Worm (Caenorhabditis elegans) whole organism, late embryonic: ENCODE results near the gene mlc-2.

Experiments
- C38D4.7 ChIP-seq: fragments of 200-800 bp; sonication (Bioruptor generic); optimal IDR thresholded peaks from 2 replicates; lab custom pipeline; 2018; ENCODE audit warnings: mild to moderate bottlenecking, missing genetic modification characterization, moderate library complexity, missing compliant biosample characterization
- ceh-30 ChIP-seq: fragments of 150-350 bp; optimal IDR thresholded peaks from 2 replicates; lab custom pipeline; 2014; ENCODE audit warnings: missing biosample characterization, missing genetic modification characterization
- pha-4 ChIP-seq: fragments of 150-350 bp; optimal IDR thresholded peaks from 2 replicates; lab custom pipeline; 2018; ENCODE audit warnings: missing biosample characterization, missing genetic modification reagents, missing genetic modification characterization
- ttx-3 ChIP-seq: sonication (generic microtip); optimal IDR thresholded peaks from 2 replicates; lab custom pipeline; 2016; ENCODE audit warnings: missing genetic modification reagents, missing genetic modification characterization, missing compliant biosample characterization
- unc-86 ChIP-seq: sonication (generic microtip); optimal IDR thresholded peaks from 2 replicates; lab custom pipeline; 2016; ENCODE audit warnings: missing genetic modification characterization, missing compliant biosample characterization

DNA sequence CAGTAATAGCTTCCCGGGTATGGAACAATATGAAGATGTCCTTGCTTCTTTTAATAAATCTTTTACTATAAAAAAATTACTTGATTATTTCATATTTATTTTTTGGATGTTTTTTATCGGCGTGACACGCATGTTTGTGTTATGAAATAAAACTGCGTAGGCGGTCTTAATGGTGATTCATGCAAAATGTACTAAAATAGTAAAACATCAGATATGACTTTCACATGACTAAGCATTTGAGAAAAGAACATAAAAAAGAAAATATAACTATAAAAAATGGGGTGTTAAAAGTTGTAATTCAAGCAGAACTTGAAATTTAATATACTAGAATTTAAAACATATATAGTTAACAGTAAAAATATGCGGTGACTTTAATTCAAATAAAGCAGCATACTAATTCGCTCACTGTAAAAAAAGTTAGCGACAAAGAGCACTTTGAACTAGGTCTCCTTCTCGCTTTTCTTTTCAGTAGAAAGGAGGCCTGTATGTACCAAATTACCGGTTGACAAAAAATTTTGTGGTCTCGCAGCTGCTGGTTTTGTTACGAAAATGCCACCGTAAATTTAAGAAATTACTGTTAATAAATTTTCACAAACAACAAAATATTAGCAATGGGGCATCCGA lies 25.6 kb upstream of the mlc-2 start:
- no peak for TF ChIP-seq ceh-30 (tag; lab: Kevin White, UChicago)
- TF ChIP-seq unc-86 = no peak
- TF ChIP-seq C38D4.7 (GFP tag; lab: Kevin White, UChicago) = no peak
- no peak for TF ChIP-seq ttx-3 (tag; lab: Kevin White, UChicago)
- TF ChIP-seq pha-4 (tag; lab: Kevin White, UChicago) = no peak
